Fruit fly (Drosophila melanogaster) whole organism, prepupa: Measurements from ENCODE around the gene Prp4k.

Experiments used
- CG10669 ChIP-seq: fragments of 200-800 bp; sonication (Bioruptor generic); optimal IDR thresholded peaks from 3 replicates; lab custom pipeline; 2018; ENCODE audit warnings: missing biosample characterization, mild to moderate bottlenecking, missing genetic modification characterization, moderate library complexity
- CG11294 ChIP-seq: fragments of 200-800 bp; sonication (Bioruptor generic); IDR thresholded peaks from 2 replicates; pipeline ENCODE4 v1.3.6; 2022; ENCODE audit warnings: missing biosample characterization, missing genetic modification characterization
- CG11902 ChIP-seq: fragments of 200-800 bp; sonication (Bioruptor generic); optimal IDR thresholded peaks from 3 replicates; lab custom pipeline; 2016; ENCODE audit warnings: missing biosample characterization, missing genetic modification characterization
- CG15336 ChIP-seq: fragments of 200-800 bp; sonication (Bioruptor generic); IDR thresholded peaks from 2 replicates; pipeline ENCODE4 v1.3.6; 2022; ENCODE audit warnings: missing biosample characterization, missing genetic modification characterization
- CG16779 ChIP-seq: fragments of 200-800 bp; sonication (Bioruptor generic); optimal IDR thresholded peaks from 3 replicates; lab custom pipeline; 2017; ENCODE audit warnings: missing biosample characterization, mild to moderate bottlenecking, missing genetic modification characterization
- CG3032 ChIP-seq: fragments of 200-800 bp; optimal IDR thresholded peaks from 2 replicates; lab custom pipeline; 2019; ENCODE audit warnings: missing biosample characterization, mild to moderate bottlenecking, missing genetic modification characterization, moderate library complexity
- CG6276 ChIP-seq: fragments of 200-800 bp; sonication (Bioruptor generic); optimal IDR thresholded peaks from 2 replicates; lab custom pipeline; 2017; ENCODE audit warnings: missing biosample characterization, mild to moderate bottlenecking, missing genetic modification characterization
- CG6792 ChIP-seq: fragments of 200-800 bp; sonication (Bioruptor generic); optimal IDR thresholded peaks from 3 replicates; lab custom pipeline; 2016; ENCODE audit warnings: missing biosample characterization, missing genetic modification characterization
- CG6808 ChIP-seq: fragments of 200-800 bp; sonication (Bioruptor generic); optimal IDR thresholded peaks from 3 replicates; lab custom pipeline; 2017; ENCODE audit warnings: missing biosample characterization, missing genetic modification characterization, mild to moderate bottlenecking, moderate library complexity, missing genetic modification reagents
- CG6854 ChIP-seq: fragments of 200-800 bp; sonication (Bioruptor generic); optimal IDR thresholded peaks from 2 replicates; lab custom pipeline; 2017; ENCODE audit warnings: missing biosample characterization, mild to moderate bottlenecking, missing genetic modification characterization
- CG7368 ChIP-seq: fragments of 200-800 bp; sonication (Bioruptor generic); optimal IDR thresholded peaks from 3 replicates; lab custom pipeline; 2016; ENCODE audit warnings: missing biosample characterization, missing genetic modification characterization
- CG8632 ChIP-seq: fragments of 200-800 bp; sonication (Bioruptor generic); optimal IDR thresholded peaks from 3 replicates; lab custom pipeline; 2016; ENCODE audit warnings: missing biosample characterization, missing genetic modification characterization
- CG9139 ChIP-seq: fragments of 200-800 bp; sonication (Bioruptor generic); optimal IDR thresholded peaks from 3 replicates; lab custom pipeline; 2017; ENCODE audit warnings: missing biosample characterization, mild to moderate bottlenecking, missing genetic modification characterization
- Eip75B ChIP-seq: fragments of 200-800 bp; sonication (Bioruptor generic); optimal IDR thresholded peaks from 3 replicates; lab custom pipeline; 2016; ENCODE audit warnings: missing biosample characterization, missing genetic modification characterization
- Eip78C ChIP-seq: fragments of 200-800 bp; sonication (Bioruptor generic); peaks from one replicate; lab custom pipeline; 2016; ENCODE audit warnings: missing biosample characterization, missing genetic modification characterization
- Ets21C ChIP-seq: fragments of 200-800 bp; sonication (Bioruptor generic); optimal IDR thresholded peaks from 3 replicates; lab custom pipeline; 2016; ENCODE audit warnings: missing biosample characterization, missing genetic modification characterization
- Hr4 ChIP-seq: fragments of 200-800 bp; sonication (Bioruptor generic); optimal IDR thresholded peaks from 3 replicates; lab custom pipeline; 2016; ENCODE audit warnings: missing biosample characterization, missing genetic modification characterization
- Lpt ChIP-seq: fragments of 200-800 bp; sonication (Bioruptor generic); optimal IDR thresholded peaks from 3 replicates; lab custom pipeline; 2016; ENCODE audit warnings: missing biosample characterization, missing genetic modification characterization
- Smox ChIP-seq: fragments of 200-800 bp; sonication (Bioruptor generic); optimal IDR thresholded peaks from 3 replicates; lab custom pipeline; 2016; ENCODE audit warnings: missing biosample characterization, missing genetic modification characterization
- Sox102F ChIP-seq: fragments of 200-800 bp; sonication (Bioruptor generic); optimal IDR thresholded peaks from 2 replicates; lab custom pipeline; 2016; ENCODE audit warnings: missing biosample characterization, mild to moderate bottlenecking, missing genetic modification characterization
- Sox15 ChIP-seq: fragments of 200-800 bp; sonication (Bioruptor generic); optimal IDR thresholded peaks from 3 replicates; lab custom pipeline; 2016; ENCODE audit warnings: missing biosample characterization, missing genetic modification characterization
- achi ChIP-seq: fragments of 200-800 bp; sonication (Bioruptor generic); optimal IDR thresholded peaks from 3 replicates; lab custom pipeline; 2016; ENCODE audit warnings: missing biosample characterization, missing genetic modification characterization
- dac ChIP-seq: fragments of 200-800 bp; sonication (Bioruptor generic); optimal IDR thresholded peaks from 2 replicates; lab custom pipeline; 2017; ENCODE audit warnings: missing biosample characterization, mild to moderate bottlenecking, missing genetic modification characterization
- dsx ChIP-seq: fragments of 200-800 bp; optimal IDR thresholded peaks from 3 replicates; lab custom pipeline; 2019; ENCODE audit warnings: missing biosample characterization, mild to moderate bottlenecking, missing genetic modification characterization, moderate library complexity; ENCODE audit not compliant: poor library complexity, severe bottlenecking
- eg ChIP-seq: fragments of 200-800 bp; sonication (Bioruptor generic); IDR thresholded peaks from 3 replicates; pipeline ENCODE4 v1.3.6; 2022; ENCODE audit warnings: missing biosample characterization, missing genetic modification characterization
- esn ChIP-seq: fragments of 200-800 bp; sonication (Bioruptor generic); optimal IDR thresholded peaks from 2 replicates; lab custom pipeline; 2016; ENCODE audit warnings: missing biosample characterization, mild to moderate bottlenecking, missing genetic modification characterization, moderate library complexity
- fd59A ChIP-seq: fragments of 200-800 bp; sonication (Bioruptor generic); optimal IDR thresholded peaks from 2 replicates; lab custom pipeline; 2017; ENCODE audit warnings: missing biosample characterization, mild to moderate bottlenecking, missing genetic modification characterization, missing genetic modification reagents
- fd85E ChIP-seq: fragments of 200-800 bp; sonication (Bioruptor generic); optimal IDR thresholded peaks from 3 replicates; lab custom pipeline; 2016; ENCODE audit warnings: missing biosample characterization, missing genetic modification characterization
- fkh ChIP-seq: fragments of 200-800 bp; sonication (Bioruptor generic); optimal IDR thresholded peaks from 3 replicates; lab custom pipeline; 2017; ENCODE audit warnings: missing biosample characterization, mild to moderate bottlenecking, missing genetic modification characterization, moderate library complexity
- lz ChIP-seq: fragments of 200-800 bp; sonication (Bioruptor generic); optimal IDR thresholded peaks from 3 replicates; lab custom pipeline; 2016; ENCODE audit warnings: missing biosample characterization, missing genetic modification characterization
- salr ChIP-seq, 2 experiments: fragments of 200-800 bp; sonication (Bioruptor generic); optimal IDR thresholded peaks; 3 replicates each; lab custom pipeline; 2016 to 2018; ENCODE audit warnings: missing biosample characterization in 2 of 2, missing genetic modification characterization in 2 of 2, mild to moderate bottlenecking in 1 of 2
- spab ChIP-seq: fragments of 200-800 bp; sonication (Bioruptor generic); optimal IDR thresholded peaks from 2 replicates; lab custom pipeline; 2017; ENCODE audit warnings: missing biosample characterization, mild to moderate bottlenecking, missing genetic modification characterization, missing genetic modification reagents
- vri ChIP-seq: fragments of 200-800 bp; sonication (Bioruptor generic); optimal IDR thresholded peaks from 3 replicates; lab custom pipeline; 2016; ENCODE audit warnings: missing biosample characterization, mild to moderate bottlenecking, missing genetic modification characterization

Gene Prp4k

dm6 chr3L:247482-248225 is 36.4 kb upstream of the Prp4k start, which contains the start of gene mthl14:
mthl14 (plus strand) TSS chr3L:247491.
- TF ChIP-seq CG11294 (no peak), fkh (peak; percentile 79)

- TF ChIP-seq CG3032 (tag; lab: Kevin White, UChicago) (peak; percentile 17), CG6854 (peak; percentile 25), lz (GFP tag; lab: Kevin White, UChicago) (peak; percentile 67), eg (GFP tag; lab: Robert Waterston, UW) (no peak), CG16779 (no peak), achi (GFP tag; lab: Kevin White, UChicago) (peak; percentile 97), CG6792 (no peak), CG11902 (GFP tag; lab: Kevin White, UChicago) (no peak), Eip75B (GFP tag; lab: Kevin White, UChicago) (no peak), Ets21C (no peak), CG6276 (no peak), CG9139 (GFP tag; lab: Kevin White, UChicago) (no peak), salr (GFP tag; optimal IDR thresholded peaks at IDR 0.05; lab: Kevin White, UChicago) (no peak), Sox102F (GFP tag; lab: Kevin White, UChicago) (no peak), Sox15 (GFP tag; lab: Kevin White, UChicago) (no peak), esn (GFP tag; lab: Kevin White, UChicago) (peak; percentile 60), CG10669 (GFP tag; lab: Kevin White, UChicago) (no peak), Eip78C (GFP tag; lab: Kevin White, UChicago) (peak; percentile 91)
- TF ChIP-seq, all 60 proteins: peak for 6
Observed at dm6 chr3L:246644-247199, 35.5 kb upstream of the Prp4k start.

- no peak for TF ChIP-seq CG3032 (tag; lab: Kevin White, UChicago)
Observed at dm6 chr3L:234337-234736, 23.1 kb upstream of the Prp4k start.

- TF ChIP-seq CG6808 (GFP tag; lab: Kevin White, UChicago) (no peak), Lpt (GFP tag; lab: Kevin White, UChicago) (no peak), CG15336 (no peak), CG7368 (no peak), vri (no peak), Eip78C (GFP tag; lab: Kevin White, UChicago) (no peak), CG6792 (no peak), CG8632 (GFP tag; lab: Kevin White, UChicago) (no peak), Smox (GFP tag; lab: Kevin White, UChicago) (no peak), Hr4 (GFP tag; lab: Kevin White, UChicago) (no peak), fd85E (no peak), spab (GFP tag; lab: Kevin White, UChicago) (no peak), fkh (no peak), dac (GFP tag; lab: Kevin White, UChicago) (no peak)
Observed at dm6 chr3L:233251-233650, 22.0 kb upstream of the Prp4k start, which contains the start of gene CG34453. CG34453 (minus strand) TSS chr3L:233351.

- TF ChIP-seq dsx (GFP tag; lab: Kevin White, UChicago) (peak; percentile 92), fd59A (GFP tag; lab: Kevin White, UChicago) (no peak)
Observed at dm6 chr3L:232267-232666, 21.0 kb upstream of the Prp4k start, which contains the start of gene CG34454. CG34454 (minus strand) TSS chr3L:232350.
